Fruit fly (Drosophila melanogaster) whole organism, embryonic: ENCODE results near the gene Smu1.

ENCODE experiments used
- Abd-B ChIP-seq: fragments of 200-800 bp; sonication (Bioruptor generic); optimal IDR thresholded peaks from 2 replicates; lab custom pipeline; 2018; ENCODE audit warnings: missing biosample characterization, mild to moderate bottlenecking, missing genetic modification characterization, moderate library complexity
- Asciz ChIP-seq: fragments of 200-800 bp; sonication (Bioruptor generic); optimal IDR thresholded peaks from 2 replicates; lab custom pipeline; 2017; ENCODE audit warnings: missing biosample characterization, mild to moderate bottlenecking, missing genetic modification characterization, missing genetic modification reagents
- CG10267 ChIP-seq: fragments of 200-800 bp; sonication (Bioruptor generic); optimal IDR thresholded peaks from 2 replicates; lab custom pipeline; 2018; ENCODE audit warnings: missing biosample characterization, mild to moderate bottlenecking, missing genetic modification characterization, moderate library complexity
- CG10321 ChIP-seq: fragments of 200-800 bp; sonication (Bioruptor generic); IDR thresholded peaks from 2 replicates; pipeline ENCODE4 v1.3.6; 2022; ENCODE audit warnings: missing biosample characterization, missing genetic modification characterization
- CG10565 ChIP-seq: fragments of 200-800 bp; sonication (Bioruptor generic); optimal IDR thresholded peaks from 3 replicates; lab custom pipeline; 2016; ENCODE audit warnings: missing biosample characterization, mild to moderate bottlenecking, missing genetic modification characterization
- CG13624 ChIP-seq: fragments of 200-800 bp; sonication (Bioruptor generic); optimal IDR thresholded peaks from 2 replicates; lab custom pipeline; 2016; ENCODE audit warnings: missing biosample characterization, missing genetic modification characterization
- CG17186 ChIP-seq: fragments of 200-800 bp; sonication (Bioruptor generic); optimal IDR thresholded peaks from 3 replicates; lab custom pipeline; 2017; ENCODE audit warnings: missing biosample characterization, missing genetic modification reagents, missing genetic modification characterization
- CG17568 ChIP-seq: fragments of 200-800 bp; sonication (Bioruptor generic); optimal IDR thresholded peaks from 2 replicates; lab custom pipeline; 2018; ENCODE audit warnings: missing biosample characterization, mild to moderate bottlenecking, missing genetic modification characterization, moderate library complexity
- CG18599 ChIP-seq: fragments of 200-800 bp; sonication (Bioruptor generic); optimal IDR thresholded peaks from 3 replicates; lab custom pipeline; 2017; ENCODE audit warnings: missing biosample characterization, missing genetic modification characterization, mild to moderate bottlenecking, moderate library complexity, missing genetic modification reagents
- CG2120 ChIP-seq: fragments of 200-800 bp; sonication (Bioruptor generic); optimal IDR thresholded peaks from 3 replicates; lab custom pipeline; 2016; ENCODE audit warnings: missing biosample characterization, missing genetic modification characterization
- CG2199 ChIP-seq: fragments of 200-800 bp; sonication (Bioruptor generic); IDR thresholded peaks from 3 replicates; pipeline ENCODE4 v1.3.6; 2022; ENCODE audit warnings: missing biosample characterization, missing genetic modification characterization
- CG2889 ChIP-seq: fragments of 200-800 bp; sonication (Bioruptor generic); IDR thresholded peaks from 3 replicates; pipeline ENCODE4 v1.3.6; 2022; ENCODE audit warnings: missing biosample characterization, missing genetic modification characterization
- CG3281 ChIP-seq: fragments of 200-800 bp; sonication (Bioruptor generic); optimal IDR thresholded peaks from 3 replicates; lab custom pipeline; 2017; ENCODE audit warnings: missing biosample characterization, mild to moderate bottlenecking, missing genetic modification characterization
- CG33557 ChIP-seq: fragments of 200-800 bp; sonication (Bioruptor generic); optimal IDR thresholded peaks from 2 replicates; lab custom pipeline; 2019; ENCODE audit warnings: missing biosample characterization, mild to moderate bottlenecking, missing genetic modification characterization, moderate library complexity
- CG42726 ChIP-seq: fragments of 200-800 bp; sonication (Bioruptor generic); IDR thresholded peaks from 2 replicates; pipeline ENCODE4 v1.3.6; 2022; ENCODE audit warnings: missing biosample characterization, missing genetic modification characterization; ENCODE audit not compliant: partially characterized antibody
- CG4360 ChIP-seq: fragments of 200-800 bp; sonication (Bioruptor generic); IDR thresholded peaks from 2 replicates; pipeline ENCODE4 v1.3.6; 2022; ENCODE audit warnings: missing biosample characterization, missing genetic modification characterization
- CG6654 ChIP-seq: fragments of 200-800 bp; sonication (Bioruptor generic); optimal IDR thresholded peaks from 2 replicates; lab custom pipeline; 2017; ENCODE audit warnings: missing biosample characterization, mild to moderate bottlenecking, missing genetic modification characterization
- CG6683 ChIP-seq: fragments of 200-800 bp; sonication (Bioruptor generic); optimal IDR thresholded peaks from 2 replicates; lab custom pipeline; 2017; ENCODE audit warnings: missing biosample characterization, mild to moderate bottlenecking, missing genetic modification characterization, missing genetic modification reagents
- CG7839 ChIP-seq: fragments of 200-800 bp; sonication (Bioruptor generic); optimal IDR thresholded peaks from 3 replicates; lab custom pipeline; 2018; ENCODE audit warnings: missing biosample characterization, mild to moderate bottlenecking, missing genetic modification characterization, moderate library complexity
- CG8089 ChIP-seq: fragments of 200-800 bp; sonication (Bioruptor generic); optimal IDR thresholded peaks from 3 replicates; lab custom pipeline; 2016; ENCODE audit warnings: missing biosample characterization, missing genetic modification characterization
- E2f2 ChIP-seq: fragments of 200-800 bp; sonication (Bioruptor generic); IDR thresholded peaks from 2 replicates; pipeline ENCODE4 v1.3.6; 2022; ENCODE audit warnings: missing biosample characterization, missing genetic modification characterization
- ERR ChIP-seq: fragments of 200-800 bp; sonication (Bioruptor generic); optimal IDR thresholded peaks from 2 replicates; lab custom pipeline; 2016; ENCODE audit warnings: missing biosample characterization, missing genetic modification characterization
- Gsc ChIP-seq: fragments of 200-800 bp; sonication (Bioruptor generic); IDR thresholded peaks from 2 replicates; pipeline ENCODE4 v1.3.6; 2022; ENCODE audit warnings: missing biosample characterization, missing genetic modification characterization
- HHEX ChIP-seq: fragments of 200-800 bp; sonication (Bioruptor generic); optimal IDR thresholded peaks from 3 replicates; lab custom pipeline; 2017; ENCODE audit warnings: missing biosample characterization, mild to moderate bottlenecking, missing genetic modification characterization, missing genetic modification reagents
- HLH3B ChIP-seq: fragments of 200-800 bp; sonication (Bioruptor generic); IDR thresholded peaks from 2 replicates; pipeline ENCODE4 v1.3.6; 2022; ENCODE audit warnings: missing biosample characterization, missing genetic modification characterization
- Hr3 ChIP-seq: fragments of 200-800 bp; sonication (Bioruptor generic); optimal IDR thresholded peaks from 3 replicates; lab custom pipeline; 2016; ENCODE audit warnings: missing biosample characterization, missing genetic modification characterization
- Meics ChIP-seq: fragments of 200-800 bp; sonication (Bioruptor generic); optimal IDR thresholded peaks from 2 replicates; lab custom pipeline; 2017; ENCODE audit warnings: missing biosample characterization, mild to moderate bottlenecking, missing genetic modification characterization
- NFAT ChIP-seq: fragments of 200-800 bp; sonication (Bioruptor generic); IDR thresholded peaks from 2 replicates; pipeline ENCODE4 v1.3.6; 2022; ENCODE audit warnings: missing biosample characterization, missing genetic modification characterization
- Nf-YB ChIP-seq: fragments of 200-800 bp; sonication (Bioruptor generic); optimal IDR thresholded peaks from 3 replicates; lab custom pipeline; 2019; ENCODE audit warnings: missing biosample characterization, mild to moderate bottlenecking, missing genetic modification characterization, moderate library complexity
- Opbp ChIP-seq: fragments of 200-800 bp; sonication (Bioruptor generic); IDR thresholded peaks from 3 replicates; pipeline ENCODE4 v1.3.6; 2022; ENCODE audit warnings: missing biosample characterization, missing genetic modification characterization; ENCODE audit not compliant: partially characterized antibody
- aop ChIP-seq: fragments of 200-800 bp; sonication (Bioruptor generic); IDR thresholded peaks from 2 replicates; pipeline ENCODE4 v1.3.6; 2022; ENCODE audit warnings: missing biosample characterization, missing genetic modification characterization
- ap ChIP-seq: fragments of 200-800 bp; sonication (Bioruptor generic); IDR thresholded peaks from 2 replicates; pipeline ENCODE4 v1.3.6; 2022; ENCODE audit warnings: missing biosample characterization, missing genetic modification characterization
- cwo ChIP-seq: fragments of 200-800 bp; sonication (Bioruptor generic); optimal IDR thresholded peaks from 3 replicates; lab custom pipeline; 2017; ENCODE audit warnings: missing biosample characterization, missing genetic modification characterization, mild to moderate bottlenecking, moderate library complexity, missing genetic modification reagents
- danr ChIP-seq: fragments of 200-800 bp; sonication (Bioruptor generic); IDR thresholded peaks from 2 replicates; pipeline ENCODE4 v1.3.6; 2022; ENCODE audit warnings: missing biosample characterization, missing genetic modification characterization
- ewg ChIP-seq: fragments of 200-800 bp; sonication (Bioruptor generic); optimal IDR thresholded peaks from 3 replicates; lab custom pipeline; 2017; ENCODE audit warnings: mild to moderate bottlenecking, missing biosample characterization, missing genetic modification reagents, missing genetic modification characterization
- fu2 ChIP-seq: fragments of 200-800 bp; sonication (Bioruptor generic); optimal IDR thresholded peaks from 2 replicates; lab custom pipeline; 2016; ENCODE audit warnings: missing biosample characterization, missing genetic modification characterization
- hbn ChIP-seq: fragments of 200-800 bp; sonication (Bioruptor generic); IDR thresholded peaks from 2 replicates; pipeline ENCODE4 v1.3.6; 2022; ENCODE audit warnings: missing biosample characterization, missing genetic modification characterization; ENCODE audit not compliant: partially characterized antibody
- her ChIP-seq: fragments of 200-800 bp; sonication (Bioruptor generic); optimal IDR thresholded peaks from 2 replicates; lab custom pipeline; 2016; ENCODE audit warnings: missing biosample characterization, missing genetic modification characterization
- jigr1 ChIP-seq: fragments of 200-800 bp; sonication (Bioruptor generic); IDR thresholded peaks from 3 replicates; pipeline ENCODE4 v1.3.6; 2022; ENCODE audit warnings: missing biosample characterization, missing genetic modification characterization
- ken ChIP-seq: fragments of 200-800 bp; sonication (Bioruptor generic); IDR thresholded peaks from 3 replicates; pipeline ENCODE4 v1.3.6; 2022; ENCODE audit warnings: missing biosample characterization, missing genetic modification characterization
- lov ChIP-seq, 2 experiments: fragments of 200-800 bp in 1 of 2; fragments of >200 bp in 1 of 2; sonication (Bioruptor generic) in 1 of 2; IDR thresholded peaks in 1 of 2; optimal IDR thresholded peaks in 1 of 2; 2 replicates in 1 of 2; 3 replicates in 1 of 2; pipeline versions ENCODE4 v1.3.6 to Lab custom; 2017 to 2022; ENCODE audit warnings: missing biosample characterization in 1 of 2, missing genetic modification characterization in 1 of 2
- onecut ChIP-seq: fragments of 200-800 bp; sonication (Bioruptor generic); IDR thresholded peaks from 2 replicates; pipeline ENCODE4 v1.3.6; 2022; ENCODE audit warnings: missing biosample characterization, missing genetic modification characterization
- sens-2 ChIP-seq: fragments of 200-800 bp; sonication (Bioruptor generic); IDR thresholded peaks from 2 replicates; pipeline ENCODE4 v1.3.6; 2022; ENCODE audit warnings: missing biosample characterization, missing genetic modification characterization
- toy ChIP-seq: fragments of 200-800 bp; sonication (Bioruptor generic); IDR thresholded peaks from 2 replicates; pipeline ENCODE4 v1.3.6; 2022; ENCODE audit warnings: missing biosample characterization, missing genetic modification characterization
- twi ChIP-seq: fragments of 200-800 bp; optimal IDR thresholded peaks from 2 replicates; lab custom pipeline; 2019; ENCODE audit warnings: missing biosample characterization, mild to moderate bottlenecking, missing genetic modification characterization, moderate library complexity
- vnd ChIP-seq: fragments of 200-800 bp; sonication (Bioruptor generic); IDR thresholded peaks from 3 replicates; pipeline ENCODE4 v1.3.6; 2022; ENCODE audit warnings: missing biosample characterization, missing genetic modification characterization; ENCODE audit not compliant: partially characterized antibody
- wek ChIP-seq: fragments of 200-800 bp; sonication (Bioruptor generic); optimal IDR thresholded peaks from 3 replicates; lab custom pipeline; 2018; ENCODE audit warnings: missing biosample characterization, mild to moderate bottlenecking, missing genetic modification characterization, moderate library complexity
- z ChIP-seq: fragments of 200-800 bp; sonication (Bioruptor generic); IDR thresholded peaks from 3 replicates; pipeline ENCODE4 v1.3.6; 2022; ENCODE audit warnings: missing biosample characterization, missing genetic modification characterization
- zen ChIP-seq: fragments of 200-800 bp; sonication (Bioruptor generic); optimal IDR thresholded peaks from 3 replicates; lab custom pipeline; 2018; ENCODE audit warnings: missing biosample characterization, mild to moderate bottlenecking, missing genetic modification characterization, moderate library complexity

Smu1 gene

dm6 chr3R:18986089-18986887 is 5.2 kb upstream of the Smu1 start (continued):
- TF ChIP-seq CG17568 (no peak), Nf-YB (GFP tag; lab: Kevin White, UChicago) (no peak), lov (optimal IDR thresholded peaks at IDR 0.05; lab: Kevin White, UChicago) (no peak), lov (GFP tag; IDR thresholded peaks at IDR 0.05; lab: Robert Waterston, UW) (no peak), E2f2 (GFP tag; lab: Robert Waterston, UW) (no peak), Gsc (no peak), CG10321 (GFP tag; lab: Robert Waterston, UW) (no peak), twi (tag; lab: Kevin White, UChicago) (peak; percentile 46), CG6683 (GFP tag; lab: Kevin White, UChicago) (no peak), NFAT (GFP tag; lab: Robert Waterston, UW) (no peak), Opbp (GFP tag; lab: Robert Waterston, UW) (no peak), CG7839 (peak; percentile 22), HHEX (no peak), zen (tag; lab: Kevin White, UChicago) (no peak), CG3281 (GFP tag; lab: Kevin White, UChicago) (no peak), her (GFP tag; lab: Kevin White, UChicago) (no peak), Hr3 (GFP tag; lab: Kevin White, UChicago) (no peak), CG2199 (GFP tag; lab: Robert Waterston, UW) (0 out of 3 replicates have a peak, but pooled peaks have one; percentile 49), cwo (GFP tag; lab: Kevin White, UChicago) (no peak), CG33557 (GFP tag; lab: Kevin White, UChicago) (no peak), CG8089 (no peak), toy (GFP tag; lab: Robert Waterston, UW) (no peak), ken (GFP tag; lab: Robert Waterston, UW) (no peak), ewg (GFP tag; lab: Kevin White, UChicago) (no peak), CG2120 (no peak), CG18599 (GFP tag; lab: Kevin White, UChicago) (no peak), CG42726 (GFP tag; lab: Robert Waterston, UW) (no peak), fu2 (GFP tag; lab: Kevin White, UChicago) (no peak), ap (peak; percentile 25; the same call in 1 of the 2 replicates), sens-2 (GFP tag; lab: Robert Waterston, UW) (0 out of 2 replicates have a peak, but pooled peaks have one; percentile 10), ERR (GFP tag; lab: Kevin White, UChicago) (no peak), CG2889 (GFP tag; lab: Robert Waterston, UW) (no peak), Abd-B (GFP tag; lab: Kevin White, UChicago) (no peak), CG10267 (no peak), CG6654 (GFP tag; lab: Kevin White, UChicago) (peak; percentile 28), jigr1 (GFP tag; lab: Robert Waterston, UW) (no peak), aop (GFP tag; lab: Robert Waterston, UW) (no peak), CG4360 (GFP tag; lab: Robert Waterston, UW) (no peak), CG17186 (GFP tag; lab: Kevin White, UChicago) (no peak), Meics (no peak), CG13624 (GFP tag; lab: Kevin White, UChicago) (no peak), onecut (GFP tag; lab: Robert Waterston, UW) (no peak), wek (GFP tag; lab: Kevin White, UChicago) (no peak), vnd (no peak), danr (GFP tag; lab: Robert Waterston, UW) (no peak), z (GFP tag; lab: Robert Waterston, UW) (no peak), Asciz (GFP tag; lab: Kevin White, UChicago) (no peak), hbn (GFP tag; lab: Robert Waterston, UW) (no peak), HLH3B (GFP tag; lab: Robert Waterston, UW) (no peak), CG10565 (GFP tag; lab: Kevin White, UChicago) (no peak)
